Worm (Caenorhabditis elegans) whole organism, L4 larva: ENCODE results near the gene nhr-112.
A peak's percentile ranks its signal among the peaks of the same experiment; 100 is the strongest.

Source experiments
- F26F4.8 ChIP-seq: fragments of 200-800 bp; sonication (Bioruptor generic); conservative IDR thresholded peaks from 2 replicates; pipeline ENCODE4 v1.3.6; 2022; ENCODE audit warnings: missing genetic modification characterization, missing compliant biosample characterization
- F49E8.2 ChIP-seq: sonication (generic microtip); optimal IDR thresholded peaks from 2 replicates; lab custom pipeline; 2016; ENCODE audit warnings: missing compliant biosample characterization, mild to moderate bottlenecking, missing genetic modification characterization, borderline replicate concordance
- T26A8.4 ChIP-seq: fragments of 200-800 bp; sonication (Bioruptor generic); IDR thresholded peaks from 2 replicates; pipeline ENCODE4 v1.3.6; 2022; ENCODE audit warnings: missing genetic modification characterization, missing compliant biosample characterization
- Y48G9A.11 ChIP-seq: fragments of 200-800 bp; sonication (Bioruptor generic); IDR thresholded peaks from 2 replicates; pipeline ENCODE4 v1.3.6; 2022; ENCODE audit warnings: missing genetic modification reagents, missing genetic modification characterization, missing compliant biosample characterization
- Y75B8A.6 ChIP-seq: fragments of 200-800 bp; sonication (Bioruptor generic); IDR thresholded peaks from 2 replicates; pipeline ENCODE4 v1.3.6; 2022; ENCODE audit warnings: missing genetic modification reagents, missing genetic modification characterization, missing compliant biosample characterization
- ZK546.5 ChIP-seq, 2 experiments: sonication (generic microtip); optimal IDR thresholded peaks; 2 replicates each; lab custom pipeline; 2017; ENCODE audit warnings: missing biosample characterization in 2 of 2, missing genetic modification characterization in 2 of 2
- aha-1 ChIP-seq: fragments of 150-350 bp; peaks from one replicate; lab custom pipeline; 2014; ENCODE audit warnings: missing biosample characterization, missing genetic modification characterization
- arid-1 ChIP-seq: fragments of 200-800 bp; sonication (Bioruptor generic); conservative IDR thresholded peaks from 2 replicates; pipeline ENCODE4 v1.3.6; 2022; ENCODE audit warnings: missing genetic modification reagents, missing genetic modification characterization, missing compliant biosample characterization
- ceh-28 ChIP-seq: fragments of 150-350 bp; optimal IDR thresholded peaks from 2 replicates; lab custom pipeline; 2014; ENCODE audit warnings: missing biosample characterization, missing genetic modification reagents, missing genetic modification characterization
- ces-1 ChIP-seq: fragments of 150-350 bp; sonication (generic microtip); optimal IDR thresholded peaks from 4 replicates; lab custom pipeline; 2014; ENCODE audit warnings: missing biosample characterization, missing genetic modification reagents, missing genetic modification characterization
- dmd-9 ChIP-seq: fragments of 200-800 bp; sonication (Bioruptor generic); IDR thresholded peaks from 2 replicates; pipeline ENCODE4 v1.3.6; 2022; ENCODE audit warnings: missing genetic modification reagents, missing genetic modification characterization, missing compliant biosample characterization
- hif-1 ChIP-seq, 2 experiments: sonication (generic microtip); optimal IDR thresholded peaks; 2 replicates each; lab custom pipeline; 2016 to 2017; ENCODE audit warnings: missing compliant biosample characterization in 2 of 2, missing genetic modification characterization in 2 of 2, missing genetic modification reagents in 2 of 2, missing genotype in 2 of 2, mild to moderate bottlenecking in 1 of 2
- lin-38 ChIP-seq: fragments of 200-800 bp; sonication (Bioruptor generic); IDR thresholded peaks from 2 replicates; pipeline ENCODE4 v1.3.6; 2022; ENCODE audit warnings: missing genetic modification reagents, missing genetic modification characterization, missing compliant biosample characterization
- madf-5 ChIP-seq, 2 experiments: fragments of 200-800 bp; sonication (Bioruptor generic); IDR thresholded peaks; 2 replicates each; pipeline ENCODE4 v1.3.6; 2022; ENCODE audit warnings: missing compliant biosample characterization in 2 of 2, missing genetic modification characterization in 2 of 2
- madf-9 ChIP-seq: fragments of 200-800 bp; sonication (Bioruptor generic); conservative IDR thresholded peaks from 2 replicates; pipeline ENCODE4 v1.3.6; 2022; ENCODE audit warnings: missing genetic modification reagents, missing genetic modification characterization, missing compliant biosample characterization
- nhr-237 ChIP-seq: sonication (generic microtip); optimal IDR thresholded peaks from 2 replicates; lab custom pipeline; 2017; ENCODE audit warnings: missing biosample characterization, missing genetic modification characterization
- nhr-41 ChIP-seq: fragments of 200-800 bp; sonication (Bioruptor generic); IDR thresholded peaks from 2 replicates; pipeline ENCODE4 v1.3.6; 2022; ENCODE audit warnings: missing genetic modification reagents, missing genetic modification characterization, missing compliant biosample characterization
- nhr-76 ChIP-seq: fragments of 150-350 bp; optimal IDR thresholded peaks from 2 replicates; lab custom pipeline; 2014; ENCODE audit warnings: missing biosample characterization, missing genetic modification characterization
- pqm-1 ChIP-seq: sonication (generic microtip); optimal IDR thresholded peaks from 2 replicates; lab custom pipeline; 2017; ENCODE audit warnings: missing biosample characterization, missing genetic modification characterization
- set-16 ChIP-seq: fragments of 200-800 bp; sonication (Bioruptor generic); IDR thresholded peaks from 2 replicates; pipeline ENCODE4 v1.3.6; 2022; ENCODE audit warnings: missing genetic modification reagents, missing genetic modification characterization, missing compliant biosample characterization
- tag-97 ChIP-seq: fragments of 200-800 bp; sonication (Bioruptor generic); IDR thresholded peaks from 2 replicates; pipeline ENCODE4 v1.3.6; 2022; ENCODE audit warnings: missing genetic modification characterization, missing compliant biosample characterization
- unc-130 ChIP-seq: sonication (generic microtip); optimal IDR thresholded peaks from 2 replicates; lab custom pipeline; 2016; ENCODE audit warnings: missing genetic modification reagents, missing genetic modification characterization, missing compliant biosample characterization
- unc-62 ChIP-seq, 3 experiments: fragments of 150-350 bp in 1 of 3; sonication (generic microtip); optimal IDR thresholded peaks in 2 of 3; peaks in 1 of 3; 1 replicate in 1 of 3; 2 replicates in 2 of 3; lab custom pipeline; 2014 to 2017; ENCODE audit warnings: missing biosample characterization in 3 of 3, missing genetic modification characterization in 3 of 3, missing genetic modification reagents in 3 of 3, missing genotype in 1 of 3
- ztf-11 ChIP-seq: fragments of 150-350 bp; optimal IDR thresholded peaks from 2 replicates; lab custom pipeline; 2014; ENCODE audit warnings: missing biosample characterization, missing genetic modification characterization

nhr-112 gene

DNA sequence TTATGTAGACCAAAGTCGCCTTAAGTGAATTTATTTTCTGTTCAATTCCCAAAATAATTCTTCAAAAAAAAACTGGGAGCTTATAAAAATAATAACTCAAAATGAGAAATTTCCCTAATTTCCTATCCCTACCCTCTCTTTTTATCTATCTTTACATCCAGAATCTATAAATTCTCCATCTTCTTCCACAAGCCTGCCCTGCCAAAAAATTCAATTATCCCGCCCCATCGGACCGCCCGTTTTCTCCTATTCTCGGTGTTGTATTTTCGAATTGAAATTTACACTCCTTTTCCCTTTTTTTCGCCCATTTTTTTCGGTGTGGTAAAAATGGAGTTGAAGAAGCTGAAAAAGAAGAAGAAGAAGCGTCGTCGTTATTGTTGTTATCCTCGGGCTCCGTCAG is 25.8 kb upstream of the nhr-112 start:
- TF ChIP-seq ceh-28 (tag; lab: Kevin White, UChicago) (no peak), ces-1 (GFP tag; lab: Kevin White, UChicago) (peak; percentile 9), Y48G9A.11 (GFP tag; lab: Robert Waterston, UW) (no peak)

- TF ChIP-seq madf-9 (GFP tag; lab: Robert Waterston, UW), result no peak
- TF ChIP-seq F49E8.2 (tag; lab: Kevin White, UChicago), result peak; percentile 46
- peak; percentile 20 for TF ChIP-seq aha-1 (tag; lab: Kevin White, UChicago)
- TF ChIP-seq unc-62 (GFP tag; optimal IDR thresholded peaks at IDR 0.05 in 1 of 2; lab: Kevin White, UChicago), result peak in 1 of 2 experiments; percentile 64
- no peak for TF ChIP-seq unc-62 (tag; optimal IDR thresholded peaks at IDR 0.05; lab: Kevin White, UChicago)
Measured at ce11 chrV:16747031-16747672, 23.5 kb upstream of the nhr-112 start, which contains the start of gene dkf-2. dkf-2 (plus strand) TSS chrV:16747622.

ce11 chrV:16746231-16746990 is 22.8 kb upstream of the nhr-112 start, which contains the start of gene gyg-2:
gyg-2 (minus strand) TSS chrV:16746258.
- TF ChIP-seq lin-38 (GFP tag; lab: Robert Waterston, UW) (peak; percentile 84), aha-1 (tag; lab: Kevin White, UChicago) (peak; percentile 9), ztf-11 (tag; lab: Kevin White, UChicago) (no peak), Y48G9A.11 (GFP tag; lab: Robert Waterston, UW) (no peak)

DNA sequence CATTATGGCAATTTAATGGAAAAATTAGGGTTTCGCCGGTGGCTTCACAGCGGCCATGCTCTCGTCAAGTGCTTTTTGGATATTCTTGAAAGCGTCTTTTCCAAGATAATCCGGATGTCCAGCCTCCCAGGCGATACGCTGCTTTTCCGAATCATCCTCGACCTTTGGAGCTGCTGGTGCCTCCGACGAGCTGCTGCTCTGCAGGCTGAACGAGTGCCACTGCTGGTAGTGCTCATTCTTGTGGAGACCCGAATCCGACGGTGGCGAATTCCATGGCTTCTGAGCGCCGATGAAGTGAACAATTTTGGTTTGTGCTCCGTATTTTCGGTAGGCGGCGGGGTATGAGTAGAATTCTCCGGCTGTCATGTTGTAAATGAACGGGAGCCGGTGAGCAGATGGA is 21.6 kb upstream of the nhr-112 start:
- peak; percentile 85 for TF ChIP-seq aha-1 (tag; lab: Kevin White, UChicago)
- peak; percentile 75 for TF ChIP-seq set-16 (GFP tag; lab: Robert Waterston, UW)
- TF ChIP-seq nhr-76 (tag; lab: Kevin White, UChicago), result no peak
- no peak for TF ChIP-seq nhr-41

DNA sequence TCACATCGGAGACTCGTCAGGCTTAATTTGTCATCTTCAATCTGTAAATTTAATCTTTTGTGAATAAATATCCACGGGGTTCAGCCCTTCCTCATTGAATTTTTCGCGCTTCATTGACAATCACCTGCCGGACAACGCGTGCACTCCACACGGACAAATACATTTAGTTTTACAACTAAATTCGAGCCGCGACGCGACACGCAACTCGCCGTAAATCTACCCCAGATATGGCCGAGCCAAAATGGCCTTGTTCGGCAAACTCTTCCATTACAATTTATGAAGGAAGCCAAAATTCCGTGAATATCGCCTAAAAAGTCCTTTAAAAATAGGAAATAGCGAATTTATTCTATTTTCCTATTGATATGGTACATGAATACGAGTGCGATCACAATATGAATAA is 21.1 kb upstream of the nhr-112 start:
- TF ChIP-seq F26F4.8, result no peak
- 0 out of 4 replicates have a peak, but pooled peaks of 1 of the 2 experiments have one; percentile 57 for TF ChIP-seq madf-5 (GFP tag; IDR thresholded peaks at IDR 0.05; lab: Robert Waterston, UW)
- no peak for TF ChIP-seq T26A8.4 (GFP tag; lab: Robert Waterston, UW)
- TF ChIP-seq F49E8.2 (tag; lab: Kevin White, UChicago), result peak; percentile 1
- peak; percentile 16 for TF ChIP-seq unc-130 (GFP tag; lab: Kevin White, UChicago)
- TF ChIP-seq, all 104 proteins: peak for 3

- TF ChIP-seq aha-1 (tag; lab: Kevin White, UChicago), result peak; percentile 67
- no peak for TF ChIP-seq nhr-237 (tag; lab: Kevin White, UChicago)
Measured at ce11 chrV:16742123-16742522, 18.5 kb upstream of the nhr-112 start, which contains the start of gene T25E12.6. T25E12.6 (plus strand) TSS chrV:16742423.

DNA sequence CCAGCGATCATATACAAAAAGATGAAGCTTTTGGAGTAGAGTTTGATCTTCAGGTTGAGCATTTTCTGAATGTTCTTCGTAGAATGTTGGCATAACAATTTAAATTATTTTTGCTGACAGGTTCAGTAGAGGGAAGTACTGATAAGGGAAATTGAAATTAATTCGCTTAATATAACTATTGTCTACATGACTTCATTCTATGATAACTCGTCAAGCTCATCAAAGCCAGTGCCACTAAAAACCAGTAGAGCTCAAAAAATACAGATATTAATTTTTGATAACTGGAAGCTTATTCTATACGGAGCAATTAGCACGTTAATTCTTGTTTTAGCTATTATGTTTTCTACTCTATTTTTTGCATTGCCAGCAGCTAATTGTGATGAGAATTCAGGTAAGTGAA is 15.5 kb upstream of the nhr-112 start, which contains the start of the genes clec-29 and clec-39:
Gene clec-29 (minus strand): TSS at position 101 of the 400 bp plus-strand sequence.
Gene clec-39 (plus strand): TSS at position 169 of the 400 bp plus-strand sequence.
- no peak for TF ChIP-seq dmd-9 (GFP tag; lab: Robert Waterston, UW)
- no peak for TF ChIP-seq arid-1 (GFP tag; lab: Robert Waterston, UW)
- TF ChIP-seq Y48G9A.11 (GFP tag; lab: Robert Waterston, UW), result no peak
- no peak for TF ChIP-seq Y75B8A.6
- TF ChIP-seq tag-97 (GFP tag; lab: Robert Waterston, UW), result no peak
- no peak for TF ChIP-seq F26F4.8
- no peak for TF ChIP-seq ZK546.5 (tag; optimal IDR thresholded peaks at IDR 0.05; lab: Kevin White, UChicago)
- no peak for TF ChIP-seq pqm-1 (tag; lab: Kevin White, UChicago)
- no peak for TF ChIP-seq hif-1 (tag; optimal IDR thresholded peaks at IDR 0.05; lab: Kevin White, UChicago)
